Worm (Caenorhabditis elegans): ENCODE data around the gene F29A7.8.

DNA sequence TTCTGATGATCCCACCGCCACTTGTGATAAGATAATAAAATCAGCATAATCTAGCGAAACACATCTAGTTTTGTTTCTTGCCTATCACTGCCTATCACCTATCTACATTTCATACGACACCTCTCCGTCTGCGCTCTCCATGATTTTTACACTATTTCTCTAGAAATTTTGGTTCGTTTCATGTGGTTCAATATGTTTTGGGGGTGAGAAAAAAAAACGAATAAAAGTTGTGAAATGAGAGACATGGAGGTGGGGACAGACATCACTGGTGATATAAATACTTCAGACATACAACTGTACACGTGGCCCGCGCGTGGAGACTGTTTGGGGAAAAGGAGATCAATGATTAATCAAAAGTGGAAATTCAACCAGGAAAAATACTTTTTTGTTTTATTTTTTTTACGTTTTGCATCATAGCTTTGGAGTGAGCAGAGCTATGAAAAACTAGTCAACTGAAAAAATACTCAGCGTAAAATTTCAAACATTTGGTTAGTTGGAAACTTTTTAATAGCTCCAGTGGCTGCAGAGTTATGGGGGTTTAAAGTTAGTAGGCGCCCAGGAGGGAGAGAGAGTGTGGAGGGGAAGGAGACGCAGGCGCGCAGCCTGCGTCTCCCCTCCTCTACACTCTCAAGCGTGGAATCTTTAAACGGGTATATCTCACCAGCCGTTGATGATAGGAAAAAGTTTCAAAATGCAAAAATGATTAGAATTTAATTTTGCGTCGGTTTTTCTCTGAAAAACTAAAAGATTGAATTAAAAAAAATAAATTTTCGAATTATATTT lies 45.1 kb upstream of the F29A7.8 start:
- TF ChIP-seq snpc-4 (tag; optimal IDR thresholded peaks at IDR 0.05) (no peak), ztf-11 (tag; optimal IDR thresholded peaks at IDR 0.05) (no peak), lsy-2 (tag; optimal IDR thresholded peaks at IDR 0.05) (no peak), mls-2 (tag; optimal IDR thresholded peaks at IDR 0.05) (no peak), hlh-1 (tag; optimal IDR thresholded peaks at IDR 0.05) (no peak)

All from whole organism, mixed stage, embryonic.